Worm (Caenorhabditis elegans) whole organism, young adult: Measurements from ENCODE around the gene pals-32.

Experiments used
- B0019.2 ChIP-seq: fragments of 200-800 bp; sonication (Bioruptor generic); conservative IDR thresholded peaks from 2 replicates; pipeline ENCODE4 v1.3.6; 2022; ENCODE audit warnings: missing genetic modification reagents, missing genetic modification characterization, missing compliant biosample characterization
- C06A6.2 ChIP-seq: fragments of 200-800 bp; sonication (Bioruptor generic); conservative IDR thresholded peaks from 2 replicates; pipeline ENCODE4 v1.3.6; 2022; ENCODE audit warnings: missing genetic modification characterization, missing compliant biosample characterization
- D2030.7 ChIP-seq: fragments of 200-800 bp; sonication (Bioruptor generic); IDR thresholded peaks from 2 replicates; pipeline ENCODE4 v1.3.6; 2022; ENCODE audit warnings: missing genetic modification reagents, missing genetic modification characterization, missing compliant biosample characterization
- F10E7.11 ChIP-seq: sonication (generic microtip); optimal IDR thresholded peaks from 2 replicates; lab custom pipeline; 2017; ENCODE audit warnings: mild to moderate bottlenecking, missing genetic modification characterization, moderate library complexity, missing compliant biosample characterization
- F22D6.2 ChIP-seq: sonication (generic microtip); optimal IDR thresholded peaks from 2 replicates; lab custom pipeline; 2016; ENCODE audit warnings: mild to moderate bottlenecking, missing genetic modification characterization, missing compliant biosample characterization
- F39B2.1 ChIP-seq: fragments of 200-800 bp; sonication (Bioruptor generic); IDR thresholded peaks from 2 replicates; pipeline ENCODE4 v1.3.6; 2022; ENCODE audit warnings: missing genetic modification reagents, missing genetic modification characterization, missing compliant biosample characterization
- F57C9.4 ChIP-seq: sonication (generic microtip); optimal IDR thresholded peaks from 2 replicates; lab custom pipeline; 2017; ENCODE audit warnings: mild to moderate bottlenecking, missing genetic modification characterization, missing compliant biosample characterization
- ZK185.1 ChIP-seq: sonication (generic microtip); optimal IDR thresholded peaks from 2 replicates; lab custom pipeline; 2016; ENCODE audit warnings: mild to moderate bottlenecking, missing genetic modification characterization, missing compliant biosample characterization; ENCODE audit not compliant: poor library complexity, severe bottlenecking
- ama-1 ChIP-seq, 3 experiments: fragments of 150-350 bp in 1 of 3; sonication (generic microtip) in 2 of 3; optimal IDR thresholded peaks; 2 replicates each; lab custom pipeline; 2014 to 2018; ENCODE audit warnings: missing biosample characterization in 2 of 3, missing genetic modification characterization in 2 of 3, missing genetic modification reagents in 2 of 3
- attf-5 ChIP-seq: fragments of 200-800 bp; sonication (Bioruptor generic); optimal IDR thresholded peaks from 2 replicates; lab custom pipeline; 2018; ENCODE audit warnings: mild to moderate bottlenecking, missing genetic modification characterization, missing compliant biosample characterization
- ccch-3 ChIP-seq: fragments of 200-800 bp; sonication (Bioruptor generic); optimal IDR thresholded peaks from 2 replicates; lab custom pipeline; 2018; ENCODE audit warnings: mild to moderate bottlenecking, missing genetic modification characterization, missing compliant biosample characterization
- ceh-100 ChIP-seq: fragments of 200-800 bp; sonication (Bioruptor generic); IDR thresholded peaks from 2 replicates; pipeline ENCODE4 v1.3.6; 2022; ENCODE audit warnings: missing genetic modification reagents, missing genetic modification characterization, missing compliant biosample characterization
- ceh-79 ChIP-seq: sonication (generic microtip); optimal IDR thresholded peaks from 2 replicates; lab custom pipeline; 2017; ENCODE audit warnings: mild to moderate bottlenecking, missing genetic modification characterization, missing compliant biosample characterization
- ceh-91 ChIP-seq: fragments of 200-800 bp; sonication (Bioruptor generic); IDR thresholded peaks from 2 replicates; pipeline ENCODE4 v1.3.6; 2022; ENCODE audit warnings: missing genetic modification reagents, missing genetic modification characterization, missing compliant biosample characterization
- chd-7 ChIP-seq: sonication (generic microtip); optimal IDR thresholded peaks from 2 replicates; lab custom pipeline; 2016; ENCODE audit warnings: mild to moderate bottlenecking, missing genetic modification characterization, moderate library complexity, missing compliant biosample characterization
- dpff-1 ChIP-seq: sonication (generic microtip); optimal IDR thresholded peaks from 2 replicates; lab custom pipeline; 2017; ENCODE audit warnings: mild to moderate bottlenecking, missing genetic modification characterization, missing compliant biosample characterization
- ekl-4 ChIP-seq: fragments of 200-800 bp; sonication (Bioruptor generic); IDR thresholded peaks from 2 replicates; pipeline ENCODE4 v1.3.6; 2022; ENCODE audit warnings: missing genetic modification reagents, missing genetic modification characterization, missing compliant biosample characterization
- fkh-3 ChIP-seq: sonication (generic microtip); optimal IDR thresholded peaks from 2 replicates; lab custom pipeline; 2016; ENCODE audit warnings: mild to moderate bottlenecking, missing genetic modification characterization, missing compliant biosample characterization
- hmg-20 ChIP-seq: fragments of 200-800 bp; sonication (Bioruptor generic); IDR thresholded peaks from 2 replicates; pipeline ENCODE4 v1.3.6; 2022; ENCODE audit warnings: missing genetic modification reagents, missing genetic modification characterization, missing compliant biosample characterization
- hsf-1 ChIP-seq: fragments of 200-800 bp; sonication (Bioruptor generic); IDR thresholded peaks from 2 replicates; pipeline ENCODE4 v1.3.6; 2022; ENCODE audit warnings: missing genetic modification reagents, missing genetic modification characterization, missing compliant biosample characterization
- lin-40 ChIP-seq: sonication (generic microtip); optimal IDR thresholded peaks from 2 replicates; lab custom pipeline; 2016; ENCODE audit warnings: missing genetic modification characterization, mild to moderate bottlenecking, missing compliant biosample characterization, missing genotype, missing genetic modification reagents
- mcd-1 ChIP-seq: fragments of 200-800 bp; sonication (Bioruptor generic); IDR thresholded peaks from 2 replicates; pipeline ENCODE4 v1.3.6; 2022; ENCODE audit warnings: missing genetic modification reagents, missing genetic modification characterization, missing compliant biosample characterization
- mel-28 ChIP-seq: sonication (generic microtip); optimal IDR thresholded peaks from 2 replicates; lab custom pipeline; 2016; ENCODE audit warnings: borderline replicate concordance, mild to moderate bottlenecking, missing genetic modification characterization, missing compliant biosample characterization
- nfya-1 ChIP-seq: sonication (generic microtip); optimal IDR thresholded peaks from 2 replicates; lab custom pipeline; 2017; ENCODE audit warnings: antibody characterized with exemption, missing compliant biosample characterization, missing genetic modification characterization, borderline replicate concordance; ENCODE audit not compliant: insufficient read depth
- nhr-80 ChIP-seq: sonication (generic microtip); optimal IDR thresholded peaks from 2 replicates; lab custom pipeline; 2016; ENCODE audit warnings: missing genetic modification characterization, missing compliant biosample characterization
- pbrm-1 ChIP-seq: fragments of 200-800 bp; sonication (Bioruptor generic); IDR thresholded peaks from 2 replicates; pipeline ENCODE4 v1.3.6; 2022; ENCODE audit warnings: missing genetic modification reagents, missing genetic modification characterization, missing compliant biosample characterization
- rpc-1 ChIP-seq, 2 experiments: fragments of 150-350 bp in 1 of 2; sonication (generic microtip) in 1 of 2; optimal IDR thresholded peaks; 2 replicates each; lab custom pipeline; 2014 to 2018; ENCODE audit warnings: missing biosample characterization in 1 of 2, missing genetic modification characterization in 1 of 2, missing genetic modification reagents in 1 of 2, missing genotype in 1 of 2
- sdz-38 ChIP-seq: sonication (generic microtip); optimal IDR thresholded peaks from 2 replicates; lab custom pipeline; 2016; ENCODE audit warnings: missing genotype, missing genetic modification characterization, missing compliant biosample characterization
- snpc-3.4 ChIP-seq: sonication (generic microtip); optimal IDR thresholded peaks from 2 replicates; lab custom pipeline; 2017; ENCODE audit warnings: missing genetic modification characterization, mild to moderate bottlenecking, missing compliant biosample characterization, antibody characterized with exemption, moderate library complexity, missing genotype, missing genetic modification reagents
- snpc-4 ChIP-seq, 5 experiments: fragments of 150-350 bp in 1 of 5; sonication (generic microtip) in 4 of 5; optimal IDR thresholded peaks; 2 replicates each; lab custom pipeline; 2014 to 2018; ENCODE audit warnings: missing genetic modification characterization in 5 of 5, missing biosample characterization in 3 of 5, antibody characterized with exemption in 2 of 5, mild to moderate bottlenecking in 2 of 5, missing compliant biosample characterization in 2 of 5, missing genotype in 2 of 5, moderate library complexity in 2 of 5, missing genetic modification reagents in 1 of 5
- tbp1 ChIP-seq: fragments of 200-800 bp; sonication (Bioruptor generic); optimal IDR thresholded peaks from 2 replicates; lab custom pipeline; 2018; ENCODE audit warnings: mild to moderate bottlenecking, missing genetic modification characterization, missing compliant biosample characterization
- tbx-9 ChIP-seq: sonication (generic microtip); optimal IDR thresholded peaks from 2 replicates; lab custom pipeline; 2016; ENCODE audit warnings: borderline replicate concordance, missing genetic modification characterization, inconsistent platforms, missing compliant biosample characterization
- unc-130 ChIP-seq: sonication (generic microtip); optimal IDR thresholded peaks from 2 replicates; lab custom pipeline; 2016; ENCODE audit warnings: missing genetic modification reagents, missing genetic modification characterization, missing compliant biosample characterization
- zfh-2 ChIP-seq: fragments of 200-800 bp; sonication (Bioruptor generic); conservative IDR thresholded peaks from 2 replicates; pipeline ENCODE4 v1.3.6; 2022; ENCODE audit warnings: missing genetic modification reagents, missing genetic modification characterization, missing compliant biosample characterization
- zim-3 ChIP-seq: sonication (generic microtip); optimal IDR thresholded peaks from 2 replicates; lab custom pipeline; 2017; ENCODE audit warnings: mild to moderate bottlenecking, missing genetic modification characterization, moderate library complexity, missing compliant biosample characterization
- ztf-25 ChIP-seq: fragments of 200-800 bp; sonication (Bioruptor generic); IDR thresholded peaks from 2 replicates; pipeline ENCODE4 v1.3.6; 2022; ENCODE audit warnings: missing genetic modification reagents, missing genetic modification characterization, missing compliant biosample characterization
- ztf-3 ChIP-seq: fragments of 200-800 bp; sonication (Bioruptor generic); optimal IDR thresholded peaks from 2 replicates; lab custom pipeline; 2018; ENCODE audit warnings: mild to moderate bottlenecking, missing genetic modification characterization, missing compliant biosample characterization

Gene pals-32

ce11 chrV:2859738-2860137 is 36.7 kb upstream of the pals-32 start, which contains the start of gene srj-54:
Gene srj-54 (minus strand): TSS chrV:2859838.
- no peak for TF ChIP-seq tbx-9
- TF ChIP-seq nhr-80: no peak
- TF ChIP-seq snpc-3.4 (tag; lab: Kevin White, UChicago): no peak
- TF ChIP-seq mcd-1 (GFP tag; lab: Robert Waterston, UW): no peak
- TF ChIP-seq ama-1 (optimal IDR thresholded peaks at IDR 0.05; lab: Kevin White, UChicago): no peak
- no peak for TF ChIP-seq ama-1 (GFP tag; optimal IDR thresholded peaks at IDR 0.05; lab: Kevin White, UChicago)
- TF ChIP-seq hmg-20 (GFP tag; lab: Robert Waterston, UW): no peak
- TF ChIP-seq dpff-1: no peak
- TF ChIP-seq B0019.2 (GFP tag; lab: Robert Waterston, UW): no peak
- no peak for TF ChIP-seq ceh-79

ce11 chrV:2861505-2861904 is 34.9 kb upstream of the pals-32 start, which contains the start of gene srh-270:
Gene srh-270 (minus strand): TSS chrV:2861605.
- TF ChIP-seq ccch-3 (GFP tag; lab: Kevin White, UChicago) (no peak), hsf-1 (GFP tag; lab: Robert Waterston, UW) (no peak), ekl-4 (no peak), mel-28 (tag; lab: Kevin White, UChicago) (no peak), ztf-25 (GFP tag; lab: Robert Waterston, UW) (no peak), ceh-91 (GFP tag; lab: Robert Waterston, UW) (no peak), unc-130 (GFP tag; lab: Kevin White, UChicago) (no peak)

ce11 chrV:2863033-2863432 is 33.4 kb upstream of the pals-32 start, which contains the start of gene srh-272:
Gene srh-272 (plus strand): TSS chrV:2863333.
- TF ChIP-seq fkh-3: no peak

ce11 chrV:2864899-2865298 is 31.5 kb upstream of the pals-32 start, which contains the start of gene srh-240:
Gene srh-240 (plus strand): TSS chrV:2865199.
- TF ChIP-seq zfh-2 (GFP tag; lab: Robert Waterston, UW): no peak
- TF ChIP-seq pbrm-1: no peak
- no peak for TF ChIP-seq F22D6.2 (tag; lab: Kevin White, UChicago)
- no peak for TF ChIP-seq D2030.7 (GFP tag; lab: Robert Waterston, UW)
- no peak for TF ChIP-seq attf-5
- TF ChIP-seq unc-130 (GFP tag; lab: Kevin White, UChicago): no peak
- no peak for TF ChIP-seq ceh-100 (GFP tag; lab: Robert Waterston, UW)

- TF ChIP-seq snpc-4 (GFP tag; optimal IDR thresholded peaks at IDR 0.05; lab: Kevin White, UChicago) (no peak), snpc-4 (tag; optimal IDR thresholded peaks at IDR 0.05; lab: Kevin White, UChicago) (no peak), nfya-1 (tag; lab: Kevin White, UChicago) (no peak), F39B2.1 (GFP tag; lab: Robert Waterston, UW) (no peak), tbp1 (GFP tag; lab: Kevin White, UChicago) (no peak), lin-40 (tag; lab: Kevin White, UChicago) (no peak), C06A6.2 (no peak), F57C9.4 (tag; lab: Kevin White, UChicago) (no peak), rpc-1 (optimal IDR thresholded peaks at IDR 0.05; lab: Kevin White, UChicago) (no peak), rpc-1 (tag; optimal IDR thresholded peaks at IDR 0.05; lab: Kevin White, UChicago) (no peak), ZK185.1 (tag; lab: Kevin White, UChicago) (no peak), chd-7 (tag; lab: Kevin White, UChicago) (no peak), F10E7.11 (tag; lab: Kevin White, UChicago) (no peak), ztf-3 (GFP tag; lab: Kevin White, UChicago) (no peak), ceh-100 (GFP tag; lab: Robert Waterston, UW) (no peak), zim-3 (tag; lab: Kevin White, UChicago) (no peak), sdz-38 (tag; lab: Kevin White, UChicago) (no peak)
- TF ChIP-seq, all 124 proteins: peak for 0
These were observed 26.9 kb upstream of the pals-32 start, which contains the start of gene srh-241 for ce11 chrV:2869503-2869902. Gene srh-241 (minus strand): TSS chrV:2869603.
